Fruit fly (Drosophila melanogaster) whole organism: ENCODE data around the gene polybromo.

ENCODE experiments used
- EcR ChIP-seq, 2 experiments: fragments of >200 bp; optimal IDR thresholded peaks; 2 replicates each; lab custom pipeline; 2017; ENCODE audit warnings: missing biosample characterization in 2 of 2, missing genetic modification characterization in 2 of 2, missing genetic modification reagents in 2 of 2
- pan ChIP-seq: fragments of >200 bp; optimal IDR thresholded peaks from 2 replicates; lab custom pipeline; 2017
- usp ChIP-seq: fragments of >200 bp; optimal IDR thresholded peaks from 2 replicates; lab custom pipeline; 2017; ENCODE audit warnings: missing biosample characterization, missing genetic modification characterization, mixed read lengths

- TF ChIP-seq EcR (GFP tag; optimal IDR thresholded peaks at IDR 0.05; lab: Kevin White, UChicago), result no peak
- TF ChIP-seq usp, result no peak
- no peak for TF ChIP-seq pan (lab: Kevin White, UChicago)
Observed at dm6 chr3R:24807321-24807720, 2.3 kb upstream of the polybromo start, which contains the start of gene CG6980.
